Worm (Caenorhabditis elegans) whole organism, midembryonic: ENCODE data around the gene F14F9.5.

Source experiments
- T22C8.4 ChIP-seq: fragments of 200-800 bp; sonication (Bioruptor generic); IDR thresholded peaks from 2 replicates; pipeline ENCODE4 v1.3.6; 2022; ENCODE audit warnings: missing genetic modification characterization, missing compliant biosample characterization
- cog-1 ChIP-seq: sonication (generic microtip); optimal IDR thresholded peaks from 2 replicates; lab custom pipeline; 2016; ENCODE audit warnings: missing genetic modification characterization, missing compliant biosample characterization
- flt-1 ChIP-seq: fragments of 200-800 bp; sonication (Bioruptor generic); IDR thresholded peaks from 2 replicates; pipeline ENCODE4 v1.3.6; 2022; ENCODE audit warnings: missing genetic modification characterization, missing compliant biosample characterization
- ztf-29 ChIP-seq: fragments of 200-800 bp; sonication (Bioruptor generic); IDR thresholded peaks from 2 replicates; pipeline ENCODE4 v1.3.6; 2022; ENCODE audit warnings: missing genetic modification reagents, missing genetic modification characterization, missing compliant biosample characterization

ce11 chrV:5107816-5108215, 19.1 kb upstream of the F14F9.5 start, which contains the start of gene srab-3:
- TF ChIP-seq T22C8.4 (GFP tag; lab: Robert Waterston, UW) (no peak), flt-1 (no peak), ztf-29 (no peak), cog-1 (tag; lab: Kevin White, UChicago) (no peak)
